Worm (Caenorhabditis elegans) whole organism, L4/young adult: Measurements from ENCODE around the gene snr-5.
A peak's percentile ranks its signal among the peaks of the same experiment; 100 is the strongest.

Experiments used
- W03F9.2 ChIP-seq: fragments of 150-350 bp; optimal IDR thresholded peaks from 2 replicates; lab custom pipeline; 2014; ENCODE audit warnings: missing biosample characterization, missing genetic modification characterization
- dao-5 ChIP-seq: sonication (generic microtip); optimal IDR thresholded peaks from 2 replicates; lab custom pipeline; 2016; ENCODE audit warnings: missing genotype, missing genetic modification characterization, moderate library complexity, missing compliant biosample characterization
- him-1 ChIP-seq: sonication (generic microtip); optimal IDR thresholded peaks from 2 replicates; lab custom pipeline; 2016; ENCODE audit warnings: missing genotype, missing genetic modification reagents, missing genetic modification characterization, missing compliant biosample characterization

The snr-5 gene

ce11 chrIII:7834848-7835247, 27.0 kb upstream of the snr-5 start:
- TF ChIP-seq dao-5 (tag; lab: Kevin White, UChicago) (no peak), him-1 (tag; lab: Kevin White, UChicago) (no peak)

DNA sequence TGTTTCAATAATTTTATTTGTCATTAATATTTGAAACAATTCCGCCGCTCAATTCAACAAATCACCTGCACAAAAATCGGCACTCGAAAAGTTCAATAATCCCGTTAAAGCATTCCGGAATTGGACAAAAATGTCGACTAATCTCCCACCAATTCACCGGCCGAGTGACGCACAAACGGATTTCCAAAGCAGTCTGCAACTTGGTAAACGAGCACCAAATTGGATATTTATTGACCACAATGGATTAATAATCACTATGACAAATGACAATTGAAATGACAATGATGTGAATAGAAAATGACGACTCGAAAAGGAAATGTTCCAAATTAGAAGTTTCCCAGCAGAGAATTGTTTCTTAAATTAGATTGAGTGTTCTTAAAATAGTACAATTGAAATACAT, 26.2 kb upstream of the snr-5 start:
- TF ChIP-seq him-1 (tag; lab: Kevin White, UChicago), result no peak
- no peak for TF ChIP-seq dao-5 (tag; lab: Kevin White, UChicago)
- no peak for TF ChIP-seq W03F9.2 (tag; lab: Kevin White, UChicago)

DNA sequence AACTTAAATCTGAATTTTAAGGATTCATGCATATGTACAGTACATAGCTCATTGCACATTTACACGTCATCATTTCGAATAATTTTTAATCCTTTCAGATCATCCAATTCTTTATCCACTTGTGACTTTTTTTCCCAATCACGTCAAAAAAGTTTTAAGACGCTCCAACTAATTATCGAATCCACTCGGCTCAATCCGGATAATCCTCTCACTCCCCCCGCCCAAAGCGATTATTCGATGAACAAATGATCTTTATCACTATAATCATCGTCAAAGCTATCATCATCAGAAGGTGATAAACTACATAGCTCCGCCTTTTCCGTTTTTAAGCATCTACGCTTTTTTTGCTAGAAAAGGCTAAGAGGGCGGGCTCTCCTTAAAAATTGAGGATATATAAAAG, 24.3 kb upstream of the snr-5 start:
- TF ChIP-seq dao-5 (tag; lab: Kevin White, UChicago) (no peak), him-1 (tag; lab: Kevin White, UChicago) (no peak), W03F9.2 (tag; lab: Kevin White, UChicago) (no peak)

- TF ChIP-seq W03F9.2 (tag; lab: Kevin White, UChicago) (no peak), him-1 (tag; lab: Kevin White, UChicago) (no peak), dao-5 (tag; lab: Kevin White, UChicago) (no peak)
These were observed 22.8 kb upstream of the snr-5 start, which contains the start of gene ceh-23 for ce11 chrIII:7838907-7839642. ceh-23 (plus strand) TSS chrIII:7839592.

DNA sequence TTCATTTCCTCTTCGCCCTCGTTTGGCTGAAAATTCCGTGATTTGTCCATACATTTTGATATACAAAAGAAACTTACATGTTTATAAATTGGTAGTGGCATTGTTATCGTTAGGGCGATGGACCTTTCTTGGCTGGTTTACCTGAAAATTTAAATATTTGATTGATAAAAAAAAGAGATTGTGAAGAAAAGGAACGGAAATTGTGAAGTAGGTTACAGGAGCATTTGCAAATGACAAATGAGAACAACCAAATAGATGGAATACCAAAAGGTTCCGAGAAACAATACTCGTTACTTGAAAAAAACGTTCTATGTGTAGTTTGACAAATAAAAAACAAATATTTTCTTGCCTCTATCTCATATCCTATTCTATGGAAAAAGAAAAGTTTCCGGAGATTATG, 18.3 kb upstream of the snr-5 start, which contains the start of gene ZK652.8:
ZK652.8 (minus strand) TSS at position 101 of the 400 bp plus-strand sequence.
- TF ChIP-seq W03F9.2 (tag; lab: Kevin White, UChicago), result no peak
- TF ChIP-seq dao-5 (tag; lab: Kevin White, UChicago), result no peak
- TF ChIP-seq him-1 (tag; lab: Kevin White, UChicago), result no peak

DNA sequence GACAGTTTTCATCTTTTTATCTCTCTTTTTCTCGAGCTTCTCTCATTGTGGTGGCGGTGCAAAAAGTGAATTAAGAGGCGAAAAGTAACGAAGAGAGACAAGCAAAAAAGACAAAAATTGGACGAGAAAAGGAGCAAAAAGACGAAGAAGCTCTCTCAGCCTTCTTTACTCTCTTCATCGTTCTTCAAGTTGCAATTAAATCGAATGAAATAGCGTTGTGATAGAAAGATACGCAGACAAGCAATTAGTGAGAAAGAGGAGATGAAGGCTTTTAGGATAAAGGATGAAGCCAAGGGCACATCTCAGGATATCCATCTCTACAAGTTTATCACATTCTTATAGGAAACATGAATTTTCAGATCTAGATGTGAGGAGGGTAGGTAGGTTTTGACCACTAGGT, 13.7 kb upstream of the snr-5 start:
- TF ChIP-seq dao-5 (tag; lab: Kevin White, UChicago), result no peak
- no peak for TF ChIP-seq W03F9.2 (tag; lab: Kevin White, UChicago)
- TF ChIP-seq him-1 (tag; lab: Kevin White, UChicago), result no peak

- TF ChIP-seq W03F9.2 (tag; lab: Kevin White, UChicago), result peak; percentile 99
- TF ChIP-seq dao-5 (tag; lab: Kevin White, UChicago), result peak; percentile 79
- TF ChIP-seq him-1 (tag; lab: Kevin White, UChicago), result peak; percentile 99
These were observed 7.2 kb upstream of the snr-5 start, which contains the start of gene rpl-35 for ce11 chrIII:7854494-7855184. rpl-35 (plus strand) TSS chrIII:7855134.

ce11 chrIII:7855468-7855867, 6.4 kb upstream of the snr-5 start:
- TF ChIP-seq him-1 (tag; lab: Kevin White, UChicago) (no peak), W03F9.2 (tag; lab: Kevin White, UChicago) (no peak), dao-5 (tag; lab: Kevin White, UChicago) (no peak)

DNA sequence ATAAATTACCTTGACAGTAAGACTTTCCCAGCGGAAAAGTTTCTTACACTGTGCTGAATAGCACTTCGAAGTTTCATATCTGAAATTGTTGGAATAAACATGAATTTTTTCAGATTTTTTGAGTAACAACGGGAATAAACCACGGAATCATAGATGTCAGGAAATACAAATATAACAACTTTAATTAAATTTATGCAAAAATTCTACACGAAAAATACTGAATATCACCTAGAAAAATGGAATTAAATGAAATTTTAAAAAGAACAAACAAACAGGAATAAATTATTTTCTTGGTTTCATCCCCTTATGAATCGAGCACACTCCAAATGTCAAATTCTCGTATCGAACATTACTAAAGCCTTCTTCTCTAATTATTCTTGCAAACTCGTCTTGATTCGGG, 4.7 kb upstream of the snr-5 start, which contains the start of gene tag-307:
tag-307 (minus strand) TSS at position 101 of the 400 bp plus-strand sequence.
- no peak for TF ChIP-seq W03F9.2 (tag; lab: Kevin White, UChicago)
- no peak for TF ChIP-seq him-1 (tag; lab: Kevin White, UChicago)
- TF ChIP-seq dao-5 (tag; lab: Kevin White, UChicago), result no peak

ce11 chrIII:7858407-7859029, 3.4 kb upstream of the snr-5 start, which contains the start of the genes coq-5 and ufm-1:
coq-5 (minus strand) TSS chrIII:7858457.
ufm-1 (plus strand) TSS chrIII:7858979.
- TF ChIP-seq him-1 (tag; lab: Kevin White, UChicago) (peak; percentile 21), dao-5 (tag; lab: Kevin White, UChicago) (no peak), W03F9.2 (tag; lab: Kevin White, UChicago) (no peak)

ce11 chrIII:7859313-7859712, 2.6 kb upstream of the snr-5 start, which contains the start of gene tomm-7:
tomm-7 (plus strand) TSS chrIII:7859613.
- TF ChIP-seq dao-5 (tag; lab: Kevin White, UChicago) (no peak), him-1 (tag; lab: Kevin White, UChicago) (no peak), W03F9.2 (tag; lab: Kevin White, UChicago) (no peak)

DNA sequence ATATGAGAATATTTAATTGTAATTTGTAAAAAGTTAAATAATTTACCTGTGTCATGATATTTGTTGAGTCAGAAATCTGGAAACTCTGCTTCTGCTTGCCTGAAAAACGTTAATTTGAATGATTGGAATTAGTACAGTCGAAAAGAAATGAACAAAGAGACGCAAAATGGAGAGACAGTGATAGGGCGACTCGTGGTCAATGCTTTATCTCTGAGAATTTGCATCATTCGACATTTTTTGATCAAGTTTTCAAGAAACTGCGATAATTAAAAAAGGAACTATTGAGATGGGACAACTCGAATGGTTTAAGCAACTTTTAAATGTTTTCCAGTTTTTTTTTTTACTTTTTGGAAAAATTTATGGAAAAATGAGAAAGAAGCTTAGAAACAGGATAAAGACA, 985 bp upstream of the snr-5 start, which contains the start of gene cuc-1:
cuc-1 (minus strand) TSS at position 101 of the 400 bp plus-strand sequence.
- TF ChIP-seq him-1 (tag; lab: Kevin White, UChicago) (no peak), W03F9.2 (tag; lab: Kevin White, UChicago) (no peak), dao-5 (tag; lab: Kevin White, UChicago) (no peak)
